Fruit fly (Drosophila melanogaster) whole organism, adult: Measurements from ENCODE around the gene CG13606.

Source experiments
- CG14711 ChIP-seq: fragments of 200-800 bp; sonication (Bioruptor generic); optimal IDR thresholded peaks from 2 replicates; lab custom pipeline; 2018; ENCODE audit warnings: missing biosample characterization, mild to moderate bottlenecking, missing genetic modification characterization, moderate library complexity
- CG1620 ChIP-seq: fragments of 200-800 bp; sonication (Bioruptor generic); optimal IDR thresholded peaks from 2 replicates; lab custom pipeline; 2016; ENCODE audit warnings: missing biosample characterization, missing genetic modification characterization
- Clk ChIP-seq: fragments of 200-800 bp; sonication (Bioruptor generic); optimal IDR thresholded peaks from 2 replicates; lab custom pipeline; 2017; ENCODE audit warnings: missing biosample characterization, missing genetic modification characterization
- Crg-1 ChIP-seq: fragments of 200-800 bp; sonication (Bioruptor generic); optimal IDR thresholded peaks from 2 replicates; lab custom pipeline; 2016; ENCODE audit warnings: missing biosample characterization, missing genetic modification characterization
- cic ChIP-seq: fragments of 200-800 bp; sonication (Bioruptor generic); optimal IDR thresholded peaks from 2 replicates; lab custom pipeline; 2017; ENCODE audit warnings: missing biosample characterization, mild to moderate bottlenecking, missing genetic modification characterization, moderate library complexity
- pad ChIP-seq: fragments of 200-800 bp; sonication (Bioruptor generic); optimal IDR thresholded peaks from 3 replicates; lab custom pipeline; 2017; ENCODE audit warnings: missing biosample characterization, missing genetic modification characterization, mild to moderate bottlenecking, moderate library complexity, missing genetic modification reagents
- toe ChIP-seq: fragments of 200-800 bp; sonication (Bioruptor generic); optimal IDR thresholded peaks from 2 replicates; lab custom pipeline; 2016; ENCODE audit warnings: missing biosample characterization, missing genetic modification characterization

DNA sequence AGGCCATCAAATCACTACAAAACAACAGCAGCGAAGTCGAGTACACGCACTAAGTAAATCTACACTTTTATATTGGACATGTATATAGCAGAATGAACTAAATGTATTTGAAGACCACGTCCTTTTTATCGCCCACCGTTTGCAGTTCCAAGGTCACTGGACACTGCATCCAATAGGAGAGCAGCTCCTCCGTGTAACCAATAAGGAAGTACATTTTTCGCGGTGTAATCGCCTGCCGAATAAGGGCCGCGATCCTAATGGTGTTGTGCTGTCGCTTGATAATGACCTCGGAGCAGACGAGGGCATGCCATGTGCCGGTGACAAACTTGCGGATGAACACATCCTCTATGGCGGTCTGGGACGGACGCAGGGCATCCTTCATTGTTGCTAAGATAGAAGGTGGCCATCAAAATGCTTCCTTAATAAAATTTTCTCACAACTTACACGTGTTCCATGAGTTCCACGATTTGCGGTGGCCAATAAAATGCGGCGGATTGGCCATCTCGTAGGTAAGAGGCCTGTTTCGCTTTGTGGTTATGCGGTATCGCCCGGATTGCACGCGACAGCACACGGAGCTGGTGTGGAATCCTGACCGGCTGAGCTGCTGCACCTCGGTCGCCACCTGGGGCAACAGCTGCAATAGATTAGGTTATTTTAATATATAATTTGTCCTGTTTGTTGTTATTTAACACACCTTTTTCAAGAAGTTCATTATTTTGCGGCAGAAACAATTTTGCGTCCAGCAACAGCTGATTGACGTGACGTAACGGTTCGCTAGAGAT lies 9.5 kb upstream of the CG13606 start, which contains the start of gene mRpS24:
- TF ChIP-seq Clk (GFP tag; lab: Kevin White, UChicago) (no peak), toe (GFP tag; lab: Kevin White, UChicago) (no peak), cic (GFP tag; lab: Kevin White, UChicago) (no peak), CG1620 (GFP tag; lab: Kevin White, UChicago) (no peak), CG14711 (tag; lab: Kevin White, UChicago) (no peak), pad (no peak), Crg-1 (GFP tag; lab: Kevin White, UChicago) (no peak)
